Fruit fly (Drosophila melanogaster) Kc167 (cell line): ENCODE data around the gene Rab35.

Experiments
- h ChIP-seq: fragments of >200 bp; optimal IDR thresholded peaks from 3 replicates; lab custom pipeline; 2018; ENCODE audit warnings: missing external identifiers
- insv ChIP-seq: fragments of >200 bp; optimal IDR thresholded peaks from 3 replicates; lab custom pipeline; 2018; ENCODE audit warnings: missing external identifiers
- ttk ChIP-seq: sonication (Bioruptor generic); optimal IDR thresholded peaks from 2 replicates; lab custom pipeline; 2017; ENCODE audit warnings: missing external identifiers

dm6 chrX:20133432-20133831 lies 26.2 kb downstream of the Rab35 start, which contains the start of gene CG15322:
- TF ChIP-seq h (no peak), insv (lab: Kevin White, UChicago) (no peak), ttk (lab: Kevin White, UChicago) (no peak)
